Fruit fly (Drosophila melanogaster): Measurements from ENCODE around the gene Fadd.
A peak's percentile ranks its signal among the peaks of the same experiment; 100 is the strongest.

Fadd gene

dm6 chr3R:22025320-22025719 lies 8.9 kb upstream of the Fadd start, which contains the start of gene CG6028 (continued):
- TF ChIP-seq Jarid2 (GFP tag; optimal IDR thresholded peaks at IDR 0.05) (no peak), mld (GFP tag; IDR thresholded peaks at IDR 0.05; ENCODE audit: partially characterized antibody) (no peak), ato (GFP tag; IDR thresholded peaks at IDR 0.05; ENCODE audit: partially characterized antibody) (no peak), da (GFP tag; optimal IDR thresholded peaks at IDR 0.05) (no peak), CG17568 (GFP tag; optimal IDR thresholded peaks at IDR 0.05) (no peak), CG10267 (tag; optimal IDR thresholded peaks at IDR 0.05) (peak; percentile 85), zf30C (GFP tag; optimal IDR thresholded peaks at IDR 0.05) (no peak), sr (GFP tag; IDR thresholded peaks at IDR 0.05) (no peak), hbn (GFP tag; IDR thresholded peaks at IDR 0.05; ENCODE audit: partially characterized antibody) (no peak), Tbp (GFP tag; optimal IDR thresholded peaks at IDR 0.05) (no peak), stwl (tag; optimal IDR thresholded peaks at IDR 0.05) (peak; percentile 80), CG17829 (tag; optimal IDR thresholded peaks at IDR 0.05) (no peak), CG10565 (GFP tag; optimal IDR thresholded peaks at IDR 0.05) (no peak), BEAF-32 (GFP tag; optimal IDR thresholded peaks at IDR 0.05) (peak; percentile 21), CG8944 (GFP tag; optimal IDR thresholded peaks at IDR 0.05) (no peak), ab (GFP tag; optimal IDR thresholded peaks at IDR 0.05) (no peak), Med (GFP tag) (peak; percentile 89), CG6654 (GFP tag; optimal IDR thresholded peaks at IDR 0.05) (no peak), tna (GFP tag; IDR thresholded peaks at IDR 0.05; ENCODE audit: partially characterized antibody) (no peak), PHDP (tag; optimal IDR thresholded peaks at IDR 0.05) (peak; percentile 12), phol (tag; optimal IDR thresholded peaks at IDR 0.05) (no peak), tup (GFP tag; optimal IDR thresholded peaks at IDR 0.05) (no peak), gsb-n (tag; optimal IDR thresholded peaks at IDR 0.05) (no peak), sens-2 (GFP tag; IDR thresholded peaks at IDR 0.05) (no peak), YL-1 (GFP tag; optimal IDR thresholded peaks at IDR 0.05) (peak; percentile 19)

DNA sequence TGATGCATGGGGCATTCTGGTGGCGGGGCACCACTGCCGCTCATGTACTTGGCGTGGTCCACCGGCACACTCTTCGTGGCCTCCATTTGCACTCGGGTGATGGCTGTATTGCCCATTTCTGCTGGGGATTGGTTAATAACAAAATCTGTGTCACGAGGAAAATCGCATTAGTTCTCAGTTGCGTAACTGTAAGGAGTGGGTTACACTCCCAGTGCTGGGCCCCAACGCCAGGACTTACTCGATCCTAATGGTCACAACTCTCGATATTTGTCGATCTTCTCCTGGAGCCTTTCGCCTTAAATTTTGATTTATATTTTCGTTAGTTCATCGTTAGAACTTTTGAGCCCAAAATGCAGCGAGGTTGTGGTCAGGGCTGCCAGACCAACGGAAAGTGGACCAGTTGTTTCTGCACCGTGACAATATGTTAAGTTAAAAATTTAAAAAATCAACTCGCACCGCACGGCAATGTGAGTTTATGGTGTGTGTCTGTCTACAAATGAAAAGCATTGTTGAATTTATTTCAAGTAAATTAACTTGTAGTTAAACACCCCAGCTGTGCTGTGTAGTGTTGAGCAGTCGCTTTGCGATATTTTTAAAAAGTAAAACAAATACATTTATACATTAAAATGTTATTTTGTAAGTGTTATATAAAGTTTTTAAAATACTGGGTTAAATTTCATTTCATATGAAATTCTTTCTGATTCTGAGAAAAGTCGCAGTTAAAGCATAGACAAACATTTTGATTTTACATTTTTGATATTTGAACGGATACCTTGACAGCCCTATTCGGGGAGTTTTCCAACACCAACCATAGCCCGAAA lies 7.1 kb upstream of the Fadd start, which contains the start of the genes Cchl and ND-42:
TSS of gene Cchl (minus strand) at position 559 of the 821 bp plus-strand sequence.
TSS of gene ND-42 (plus strand) at position 788 of the 821 bp plus-strand sequence.
- TF ChIP-seq GATAe (GFP tag; conservative IDR thresholded peaks at IDR 0.05) (no peak), tio (GFP tag; optimal IDR thresholded peaks at IDR 0.05) (no peak), CG11723 (GFP tag; optimal IDR thresholded peaks at IDR 0.05) (peak; percentile 67), CG15011 (GFP tag; optimal IDR thresholded peaks at IDR 0.05) (no peak), Nf-YA (GFP tag; IDR thresholded peaks at IDR 0.05) (0 out of 2 replicates have a peak, but pooled peaks have one; percentile 25), ewg (GFP tag; optimal IDR thresholded peaks at IDR 0.05) (peak; percentile 55), CG3838 (GFP tag; optimal IDR thresholded peaks at IDR 0.05) (peak; percentile 64), YL-1 (GFP tag; optimal IDR thresholded peaks at IDR 0.05) (peak; percentile 88), CG10274 (GFP tag; optimal IDR thresholded peaks at IDR 0.05) (no peak), bsh (GFP tag; optimal IDR thresholded peaks at IDR 0.05) (peak; percentile 37 to 73), slou (GFP tag; optimal IDR thresholded peaks at IDR 0.05) (peak; percentile 66), salm (tag; optimal IDR thresholded peaks at IDR 0.05) (peak; percentile 5), org-1 (GFP tag; optimal IDR thresholded peaks at IDR 0.05) (peak; percentile 63), CG1832 (GFP tag; optimal IDR thresholded peaks at IDR 0.05) (no peak), fu2 (GFP tag; optimal IDR thresholded peaks at IDR 0.05) (peak; percentile 63), HHEX (GFP tag; optimal IDR thresholded peaks at IDR 0.05) (peak; percentile 77), CG15479 (GFP tag; optimal IDR thresholded peaks at IDR 0.05) (no peak), sd (tag; optimal IDR thresholded peaks at IDR 0.05) (no peak), CG9797 (GFP tag; optimal IDR thresholded peaks at IDR 0.05) (peak; percentile 37), gcm2 (GFP tag; optimal IDR thresholded peaks at IDR 0.05) (peak; percentile 26), CG7987 (GFP tag; optimal IDR thresholded peaks at IDR 0.05) (peak; percentile 1), CG13775 (GFP tag; optimal IDR thresholded peaks at IDR 0.05) (peak; percentile 91), nom (GFP tag; optimal IDR thresholded peaks at IDR 0.05) (peak; percentile 56), CG4854 (GFP tag; optimal IDR thresholded peaks at IDR 0.05) (peak; percentile 54)

Measured in whole organism, embryonic.